Worm (Caenorhabditis elegans) whole organism, L1 larva: ENCODE results near the gene Y77E11A.23.

Experiments
- C16A3.4 ChIP-seq: fragments of 150-350 bp; optimal IDR thresholded peaks from 2 replicates; lab custom pipeline; 2014; ENCODE audit warnings: missing biosample characterization, missing genetic modification characterization
- F16B12.6 ChIP-seq: fragments of 150-350 bp; optimal IDR thresholded peaks from 2 replicates; lab custom pipeline; 2014; ENCODE audit warnings: missing biosample characterization, missing genetic modification characterization
- ama-1 ChIP-seq: fragments of 150-350 bp; optimal IDR thresholded peaks from 2 replicates; lab custom pipeline; 2014
- blmp-1 ChIP-seq: fragments of 150-350 bp; optimal IDR thresholded peaks from 2 replicates; lab custom pipeline; 2014; ENCODE audit warnings: missing biosample characterization, missing genetic modification characterization
- ceh-82 ChIP-seq, 3 experiments: fragments of 150-350 bp in 1 of 3; sonication (generic microtip) in 2 of 3; optimal IDR thresholded peaks; 2 replicates each; lab custom pipeline; 2014 to 2017; ENCODE audit warnings: missing biosample characterization in 3 of 3, missing genetic modification characterization in 3 of 3
- ceh-88 ChIP-seq: fragments of 200-800 bp; sonication (Bioruptor generic); IDR thresholded peaks from 2 replicates; pipeline ENCODE4 v1.3.6; 2022; ENCODE audit warnings: missing genetic modification characterization, missing compliant biosample characterization
- dpl-1 ChIP-seq, 3 experiments: fragments of 150-350 bp in 2 of 3; sonication (generic microtip) in 1 of 3; optimal IDR thresholded peaks; 2 replicates each; lab custom pipeline; 2014 to 2017; ENCODE audit warnings: missing biosample characterization in 3 of 3, missing genetic modification characterization in 3 of 3, missing genetic modification reagents in 3 of 3
- dsc-1 ChIP-seq: sonication (generic microtip); optimal IDR thresholded peaks from 2 replicates; lab custom pipeline; 2016; ENCODE audit warnings: mild to moderate bottlenecking, missing genetic modification characterization, missing compliant biosample characterization
- efl-1 ChIP-seq, 4 experiments: fragments of 150-350 bp; optimal IDR thresholded peaks in 3 of 4; peaks in 1 of 4; 1 replicate in 1 of 4; 2 replicates in 3 of 4; lab custom pipeline; 2014; ENCODE audit warnings: missing biosample characterization in 2 of 4, missing genetic modification characterization in 2 of 4, missing genetic modification reagents in 2 of 4
- efl-3 ChIP-seq: fragments of 200-800 bp; sonication (Bioruptor generic); optimal IDR thresholded peaks from 2 replicates; lab custom pipeline; 2018; ENCODE audit warnings: mild to moderate bottlenecking, missing genetic modification characterization, missing compliant biosample characterization
- egl-27 ChIP-seq, 2 experiments: fragments of 150-350 bp in 1 of 2; sonication (generic microtip); optimal IDR thresholded peaks; 3 replicates each; lab custom pipeline; 2017 to 2018; ENCODE audit warnings: missing biosample characterization in 2 of 2, missing genetic modification characterization in 2 of 2, missing genetic modification reagents in 2 of 2
- elt-3 ChIP-seq, 6 experiments: fragments of 150-350 bp in 1 of 6; sonication (generic microtip); optimal IDR thresholded peaks; 2 replicates each; lab custom pipeline; 2017 to 2018; ENCODE audit warnings: missing biosample characterization in 6 of 6, missing genetic modification characterization in 6 of 6, inconsistent platforms in 1 of 6
- ets-5 ChIP-seq: fragments of 200-800 bp; sonication (Bioruptor generic); IDR thresholded peaks from 2 replicates; pipeline ENCODE4 v1.3.6; 2022; ENCODE audit warnings: missing genetic modification characterization, missing compliant biosample characterization
- grh-1 ChIP-seq: fragments of 200-800 bp; sonication (Bioruptor generic); IDR thresholded peaks from 2 replicates; pipeline ENCODE4 v1.3.6; 2022; ENCODE audit warnings: missing genetic modification reagents, missing genetic modification characterization, missing compliant biosample characterization
- hlh-4 ChIP-seq: sonication (generic microtip); optimal IDR thresholded peaks from 2 replicates; lab custom pipeline; 2016; ENCODE audit warnings: mild to moderate bottlenecking, missing genetic modification characterization, missing compliant biosample characterization
- irx-1 ChIP-seq: sonication (generic microtip); optimal IDR thresholded peaks from 2 replicates; lab custom pipeline; 2016; ENCODE audit warnings: missing genetic modification characterization, missing compliant biosample characterization
- isw-1 ChIP-seq: fragments of 200-800 bp; sonication (Bioruptor generic); IDR thresholded peaks from 2 replicates; pipeline ENCODE4 v1.3.6; 2022; ENCODE audit warnings: missing genetic modification characterization, missing compliant biosample characterization
- jun-1 ChIP-seq: fragments of 150-350 bp; optimal IDR thresholded peaks from 2 replicates; lab custom pipeline; 2014; ENCODE audit warnings: missing biosample characterization, missing genetic modification reagents, missing genetic modification characterization
- lin-13 ChIP-seq: fragments of 150-350 bp; optimal IDR thresholded peaks from 2 replicates; lab custom pipeline; 2014; ENCODE audit warnings: missing biosample characterization, missing genetic modification reagents, missing genetic modification characterization
- lin-14 ChIP-seq: fragments of 200-800 bp; sonication (Bioruptor generic); optimal IDR thresholded peaks from 2 replicates; lab custom pipeline; 2018; ENCODE audit warnings: mild to moderate bottlenecking, missing genetic modification characterization, moderate library complexity, missing compliant biosample characterization
- lin-35 ChIP-seq, 2 experiments: fragments of 150-350 bp; optimal IDR thresholded peaks; 2 replicates each; lab custom pipeline; 2014; ENCODE audit warnings: missing biosample characterization in 2 of 2, missing genetic modification characterization in 2 of 2, missing genetic modification reagents in 2 of 2
- lin-39 ChIP-seq: fragments of 150-350 bp; optimal IDR thresholded peaks from 2 replicates; lab custom pipeline; 2014; ENCODE audit warnings: missing biosample characterization, missing genetic modification reagents, missing genetic modification characterization
- lsy-2 ChIP-seq, 2 experiments: fragments of 150-350 bp; optimal IDR thresholded peaks; 2 replicates each; lab custom pipeline; 2014; ENCODE audit warnings: missing biosample characterization in 2 of 2, missing genetic modification characterization in 2 of 2
- mdl-1 ChIP-seq, 2 experiments: fragments of 150-350 bp; optimal IDR thresholded peaks; 2 replicates each; lab custom pipeline; 2014 to 2017; ENCODE audit warnings: missing biosample characterization in 2 of 2, missing genetic modification characterization in 2 of 2, inconsistent platforms in 1 of 2
- mep-1 ChIP-seq: fragments of 150-350 bp; optimal IDR thresholded peaks from 2 replicates; lab custom pipeline; 2014; ENCODE audit warnings: missing biosample characterization, missing genetic modification characterization
- nhr-11 ChIP-seq: fragments of 150-350 bp; optimal IDR thresholded peaks from 2 replicates; lab custom pipeline; 2014; ENCODE audit warnings: missing biosample characterization, missing genetic modification characterization
- nhr-19 ChIP-seq: fragments of 200-800 bp; sonication (Bioruptor generic); conservative IDR thresholded peaks from 2 replicates; pipeline ENCODE4 v1.3.6; 2022; ENCODE audit warnings: missing genetic modification characterization, missing compliant biosample characterization
- nhr-20 ChIP-seq: sonication (generic microtip); optimal IDR thresholded peaks from 2 replicates; lab custom pipeline; 2016; ENCODE audit warnings: mild to moderate bottlenecking, missing genetic modification characterization, missing compliant biosample characterization
- nhr-237 ChIP-seq: fragments of 150-350 bp; optimal IDR thresholded peaks from 2 replicates; lab custom pipeline; 2014; ENCODE audit warnings: missing biosample characterization, missing genetic modification characterization
- nhr-28 ChIP-seq: fragments of 150-350 bp; optimal IDR thresholded peaks from 2 replicates; lab custom pipeline; 2014; ENCODE audit warnings: missing biosample characterization, missing genetic modification characterization
- nhr-47 ChIP-seq: sonication (generic microtip); optimal IDR thresholded peaks from 2 replicates; lab custom pipeline; 2016; ENCODE audit warnings: mild to moderate bottlenecking, missing genetic modification characterization, moderate library complexity, missing compliant biosample characterization
- nhr-71 ChIP-seq: sonication (generic microtip); optimal IDR thresholded peaks from 2 replicates; lab custom pipeline; 2016; ENCODE audit warnings: mild to moderate bottlenecking, missing genetic modification characterization, moderate library complexity, missing compliant biosample characterization
- nhr-84 ChIP-seq: sonication (generic microtip); optimal IDR thresholded peaks from 2 replicates; lab custom pipeline; 2017; ENCODE audit warnings: missing biosample characterization, missing genetic modification characterization
- nhr-85 ChIP-seq: sonication (generic microtip); peaks from one replicate; lab custom pipeline; 2016; ENCODE audit warnings: missing genetic modification characterization, inconsistent platforms, missing compliant biosample characterization
- nhr-90 ChIP-seq: sonication (generic microtip); optimal IDR thresholded peaks from 2 replicates; lab custom pipeline; 2016; ENCODE audit warnings: mild to moderate bottlenecking, missing genetic modification characterization, missing compliant biosample characterization; ENCODE audit not compliant: poor library complexity
- pag-3 ChIP-seq: sonication (generic microtip); optimal IDR thresholded peaks from 2 replicates; lab custom pipeline; 2017; ENCODE audit warnings: missing genetic modification characterization, mild to moderate bottlenecking, missing compliant biosample characterization, antibody characterized with exemption, borderline replicate concordance; ENCODE audit not compliant: insufficient read depth
- pax-3 ChIP-seq: fragments of 200-800 bp; sonication (Bioruptor generic); optimal IDR thresholded peaks from 2 replicates; lab custom pipeline; 2018; ENCODE audit warnings: mild to moderate bottlenecking, missing genetic modification characterization, moderate library complexity, missing compliant biosample characterization
- rnt-1 ChIP-seq: sonication (generic microtip); optimal IDR thresholded peaks from 2 replicates; lab custom pipeline; 2016; ENCODE audit warnings: mild to moderate bottlenecking, missing genetic modification characterization, moderate library complexity, missing compliant biosample characterization
- skn-1 ChIP-seq: fragments of 150-350 bp; optimal IDR thresholded peaks from 2 replicates; lab custom pipeline; 2014; ENCODE audit warnings: missing biosample characterization, missing genetic modification characterization
- snu-23 ChIP-seq: sonication (generic microtip); optimal IDR thresholded peaks from 2 replicates; lab custom pipeline; 2016; ENCODE audit warnings: missing genetic modification characterization, missing compliant biosample characterization
- sox-4 ChIP-seq: sonication (generic microtip); optimal IDR thresholded peaks from 2 replicates; lab custom pipeline; 2016; ENCODE audit warnings: missing genetic modification characterization, missing compliant biosample characterization
- swsn-7 ChIP-seq: sonication (generic microtip); optimal IDR thresholded peaks from 2 replicates; lab custom pipeline; 2016; ENCODE audit warnings: missing genetic modification characterization, missing compliant biosample characterization
- tbx-2 ChIP-seq: sonication (generic microtip); optimal IDR thresholded peaks from 2 replicates; lab custom pipeline; 2016; ENCODE audit warnings: missing genetic modification characterization, missing compliant biosample characterization
- unc-98 ChIP-seq: fragments of 200-800 bp; sonication (Bioruptor generic); IDR thresholded peaks from 2 replicates; pipeline ENCODE4 v1.3.6; 2022; ENCODE audit warnings: missing genetic modification characterization, missing compliant biosample characterization
- vab-15 ChIP-seq: sonication (generic microtip); optimal IDR thresholded peaks from 2 replicates; lab custom pipeline; 2017; ENCODE audit warnings: missing genotype, mild to moderate bottlenecking, missing genetic modification characterization, missing compliant biosample characterization
- xbp-1 ChIP-seq: sonication (generic microtip); optimal IDR thresholded peaks from 2 replicates; lab custom pipeline; 2016; ENCODE audit warnings: missing genetic modification characterization, missing compliant biosample characterization
- zag-1 ChIP-seq: fragments of 150-350 bp; optimal IDR thresholded peaks from 2 replicates; lab custom pipeline; 2014; ENCODE audit warnings: missing biosample characterization, missing genetic modification characterization
- ztf-4 ChIP-seq: fragments of 150-350 bp; optimal IDR thresholded peaks from 2 replicates; lab custom pipeline; 2014; ENCODE audit warnings: missing biosample characterization, missing genetic modification characterization

Gene Y77E11A.23

ce11 chrIV:1389021-1389420, 41.1 kb downstream of the Y77E11A.23 start (continued):
- TF ChIP-seq blmp-1 (tag; lab: Kevin White, UChicago), result peak; percentile 58
- TF ChIP-seq nhr-84 (tag; lab: Kevin White, UChicago), result no peak
- no peak for TF ChIP-seq ets-5 (GFP tag; lab: Robert Waterston, UW)
- no peak for TF ChIP-seq ztf-4 (tag; lab: Kevin White, UChicago)
- TF ChIP-seq egl-27 (tag; optimal IDR thresholded peaks at IDR 0.05; lab: Kevin White, UChicago), result no peak
- TF ChIP-seq ceh-88 (GFP tag; lab: Robert Waterston, UW), result no peak
- TF ChIP-seq grh-1, result peak; percentile 96
- no peak for TF ChIP-seq rnt-1 (tag; lab: Kevin White, UChicago)
- TF ChIP-seq nhr-71 (tag; lab: Kevin White, UChicago), result peak; percentile 66
- TF ChIP-seq ama-1, result no peak
- TF ChIP-seq nhr-85 (tag; lab: Kevin White, UChicago), result peak; percentile 89
- no peak for TF ChIP-seq zag-1
- peak; percentile 7 for TF ChIP-seq mep-1
- TF ChIP-seq nhr-11 (tag; lab: Kevin White, UChicago), result no peak
- no peak for TF ChIP-seq dsc-1 (tag; lab: Kevin White, UChicago)
- no peak for TF ChIP-seq F16B12.6 (tag; lab: Kevin White, UChicago)
- peak in 1 of 3 experiments; percentile 24 for TF ChIP-seq dpl-1 (GFP tag; optimal IDR thresholded peaks at IDR 0.05; lab: Kevin White, UChicago)
- TF ChIP-seq nhr-237 (tag; lab: Kevin White, UChicago), result no peak
- TF ChIP-seq tbx-2 (tag; lab: Kevin White, UChicago), result no peak
- no peak for TF ChIP-seq efl-3 (GFP tag; lab: Kevin White, UChicago)
- TF ChIP-seq hlh-4, result no peak
- no peak for TF ChIP-seq jun-1 (tag; lab: Kevin White, UChicago)
- TF ChIP-seq nhr-47 (tag; lab: Kevin White, UChicago), result peak; percentile 29
- TF ChIP-seq mdl-1 (tag; optimal IDR thresholded peaks at IDR 0.05; lab: Kevin White, UChicago), result peak in 1 of 2 experiments; percentile 3

- TF ChIP-seq nhr-28 (no peak), lsy-2 (tag; optimal IDR thresholded peaks at IDR 0.05; lab: Kevin White, UChicago) (peak; percentile 17 to 54), dsc-1 (tag; lab: Kevin White, UChicago) (peak; percentile 40), lin-35 (GFP tag; optimal IDR thresholded peaks at IDR 0.05; lab: Kevin White, UChicago) (peak; percentile 28 to 79), grh-1 (peak; percentile 73), nhr-47 (tag; lab: Kevin White, UChicago) (peak; percentile 62), nhr-20 (tag; lab: Kevin White, UChicago) (peak; percentile 58), nhr-90 (tag; lab: Kevin White, UChicago) (peak; percentile 77), swsn-7 (tag; lab: Kevin White, UChicago) (peak; percentile 46), pax-3 (no peak), vab-15 (tag; lab: Kevin White, UChicago) (peak; percentile 13), snu-23 (GFP tag; lab: Kevin White, UChicago) (peak; percentile 79), lin-39 (tag; lab: Kevin White, UChicago) (no peak), elt-3 (tag; optimal IDR thresholded peaks at IDR 0.05; lab: Kevin White, UChicago) (peak in 1 of 6 experiments; percentile 17), xbp-1 (tag; lab: Kevin White, UChicago) (peak; percentile 17), pag-3 (tag; lab: Kevin White, UChicago) (peak; percentile 17), lin-13 (GFP tag; lab: Kevin White, UChicago) (peak; percentile 52), mep-1 (peak; percentile 59), unc-98 (GFP tag; lab: Robert Waterston, UW) (no peak), rnt-1 (tag; lab: Kevin White, UChicago) (peak; percentile 69), ceh-82 (tag; optimal IDR thresholded peaks at IDR 0.05; lab: Kevin White, UChicago) (peak in 1 of 3 experiments; percentile 64), nhr-19 (GFP tag; lab: Robert Waterston, UW) (peak; percentile 67), C16A3.4 (peak; percentile 31), isw-1 (GFP tag; lab: Robert Waterston, UW) (peak; percentile 6; the same call in 1 of the 2 replicates), dpl-1 (GFP tag; optimal IDR thresholded peaks at IDR 0.05; lab: Kevin White, UChicago) (peak; percentile 13 to 55 (median 32)), mdl-1 (tag; optimal IDR thresholded peaks at IDR 0.05; lab: Kevin White, UChicago) (peak in 1 of 2 experiments; percentile 45), efl-1 (optimal IDR thresholded peaks at IDR 0.05; lab: Kevin White, UChicago) (peak; percentile 27 to 35), efl-1 (GFP tag; optimal IDR thresholded peaks at IDR 0.05 in 1 of 2; lab: Kevin White, UChicago) (peak; percentile 41 to 96), nhr-71 (tag; lab: Kevin White, UChicago) (peak; percentile 70), lin-14 (GFP tag; lab: Kevin White, UChicago) (peak; percentile 43), skn-1 (tag; lab: Kevin White, UChicago) (peak; percentile 24), jun-1 (tag; lab: Kevin White, UChicago) (no peak), ama-1 (no peak), tbx-2 (tag; lab: Kevin White, UChicago) (peak; percentile 45), sox-4 (no peak), nhr-85 (tag; lab: Kevin White, UChicago) (peak; percentile 83), irx-1 (peak; percentile 7)
Observed at ce11 chrIV:1388079-1388478, 42.1 kb downstream of the Y77E11A.23 start.
